Fruit fly (Drosophila melanogaster) whole organism, adult: ENCODE measurements around the gene CG15553.

Source experiments
- CG11617 ChIP-seq: fragments of 200-800 bp; sonication (Bioruptor generic); optimal IDR thresholded peaks from 2 replicates; lab custom pipeline; 2017; ENCODE audit warnings: mild to moderate bottlenecking, missing biosample characterization, missing genetic modification reagents, missing genetic modification characterization
- CG12768 ChIP-seq: fragments of 200-800 bp; sonication (Bioruptor generic); optimal IDR thresholded peaks from 2 replicates; lab custom pipeline; 2017; ENCODE audit warnings: missing biosample characterization, missing genetic modification characterization, mild to moderate bottlenecking, moderate library complexity, missing genetic modification reagents
- CG14711 ChIP-seq: fragments of 200-800 bp; sonication (Bioruptor generic); optimal IDR thresholded peaks from 2 replicates; lab custom pipeline; 2018; ENCODE audit warnings: missing biosample characterization, mild to moderate bottlenecking, missing genetic modification characterization, moderate library complexity
- CG1620 ChIP-seq: fragments of 200-800 bp; sonication (Bioruptor generic); optimal IDR thresholded peaks from 2 replicates; lab custom pipeline; 2016; ENCODE audit warnings: missing biosample characterization, missing genetic modification characterization
- CG33017 ChIP-seq: fragments of 200-800 bp; sonication (Bioruptor generic); optimal IDR thresholded peaks from 2 replicates; lab custom pipeline; 2018; ENCODE audit warnings: missing biosample characterization, mild to moderate bottlenecking, missing genetic modification characterization, moderate library complexity
- CG5204 ChIP-seq: fragments of 200-800 bp; sonication (Bioruptor generic); optimal IDR thresholded peaks from 2 replicates; lab custom pipeline; 2016; ENCODE audit warnings: missing biosample characterization, missing genetic modification characterization
- CG7045 ChIP-seq: fragments of 200-800 bp; sonication (Bioruptor generic); optimal IDR thresholded peaks from 2 replicates; lab custom pipeline; 2017; ENCODE audit warnings: missing biosample characterization, mild to moderate bottlenecking, missing genetic modification characterization
- CG7101 ChIP-seq: fragments of 200-800 bp; sonication (Bioruptor generic); optimal IDR thresholded peaks from 2 replicates; lab custom pipeline; 2018; ENCODE audit warnings: missing biosample characterization, mild to moderate bottlenecking, missing genetic modification characterization, moderate library complexity
- Clk ChIP-seq: fragments of 200-800 bp; sonication (Bioruptor generic); optimal IDR thresholded peaks from 2 replicates; lab custom pipeline; 2017; ENCODE audit warnings: missing biosample characterization, missing genetic modification characterization
- Crg-1 ChIP-seq: fragments of 200-800 bp; sonication (Bioruptor generic); optimal IDR thresholded peaks from 2 replicates; lab custom pipeline; 2016; ENCODE audit warnings: missing biosample characterization, missing genetic modification characterization
- Hr96 ChIP-seq: fragments of 200-800 bp; sonication (Bioruptor generic); optimal IDR thresholded peaks from 2 replicates; lab custom pipeline; 2016; ENCODE audit warnings: missing biosample characterization, missing genetic modification characterization
- Mnt ChIP-seq: fragments of 200-800 bp; sonication (Bioruptor generic); optimal IDR thresholded peaks from 2 replicates; lab custom pipeline; 2016; ENCODE audit warnings: missing biosample characterization, mild to moderate bottlenecking, missing genetic modification characterization
- bab1 ChIP-seq: fragments of 200-800 bp; sonication (Bioruptor generic); optimal IDR thresholded peaks from 3 replicates; lab custom pipeline; 2019; ENCODE audit warnings: missing biosample characterization, mild to moderate bottlenecking, missing genetic modification characterization, moderate library complexity
- cic ChIP-seq: fragments of 200-800 bp; sonication (Bioruptor generic); optimal IDR thresholded peaks from 2 replicates; lab custom pipeline; 2017; ENCODE audit warnings: missing biosample characterization, mild to moderate bottlenecking, missing genetic modification characterization, moderate library complexity
- cnc ChIP-seq, 2 experiments: fragments of >200 bp; optimal IDR thresholded peaks; 2 replicates each; lab custom pipeline; 2017
- kay ChIP-seq: fragments of 200-800 bp; sonication (Bioruptor generic); peaks from one replicate; lab custom pipeline; 2016; ENCODE audit warnings: missing biosample characterization, missing genetic modification characterization, borderline replicate concordance
- ovo ChIP-seq: fragments of 200-800 bp; sonication (Bioruptor generic); optimal IDR thresholded peaks from 2 replicates; lab custom pipeline; 2016; ENCODE audit warnings: missing biosample characterization, missing genetic modification characterization
- pad ChIP-seq: fragments of 200-800 bp; sonication (Bioruptor generic); optimal IDR thresholded peaks from 3 replicates; lab custom pipeline; 2017; ENCODE audit warnings: missing biosample characterization, missing genetic modification characterization, mild to moderate bottlenecking, moderate library complexity, missing genetic modification reagents
- tj ChIP-seq: fragments of 200-800 bp; sonication (Bioruptor generic); optimal IDR thresholded peaks from 3 replicates; lab custom pipeline; 2017; ENCODE audit warnings: missing biosample characterization, mild to moderate bottlenecking, missing genetic modification characterization, moderate library complexity
- toe ChIP-seq: fragments of 200-800 bp; sonication (Bioruptor generic); optimal IDR thresholded peaks from 2 replicates; lab custom pipeline; 2016; ENCODE audit warnings: missing biosample characterization, missing genetic modification characterization

CG15553 gene

DNA sequence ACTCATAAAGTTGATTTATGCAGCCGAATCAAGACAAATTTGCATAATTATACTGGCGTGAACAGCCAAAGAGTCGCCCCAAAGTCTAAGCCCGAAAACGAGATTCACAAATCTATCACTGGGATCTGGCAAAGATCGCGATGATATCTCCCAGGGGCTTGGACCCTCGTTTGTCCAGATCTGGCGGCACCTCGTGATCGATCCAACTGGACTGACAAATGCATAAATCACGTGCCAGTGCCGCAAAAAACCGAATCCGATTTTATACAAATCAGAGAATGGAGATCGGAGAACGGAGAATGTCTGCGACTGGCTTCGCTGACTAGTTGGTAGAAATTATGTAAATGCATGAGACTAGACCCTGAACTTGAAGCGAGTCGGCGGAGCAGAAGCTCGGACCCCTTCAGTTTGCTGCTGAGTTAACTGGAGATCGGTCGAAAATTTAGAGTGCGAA, 24.8 kb upstream of the CG15553 start, which contains the start of gene CG15554:
Gene CG15554 (plus strand): TSS at position 404 of the 454 bp plus-strand sequence.
- TF ChIP-seq Clk, result no peak
- TF ChIP-seq CG7045 (GFP tag; lab: Kevin White, UChicago), result no peak
- TF ChIP-seq CG5204 (GFP tag; lab: Kevin White, UChicago), result no peak
- TF ChIP-seq toe (GFP tag; lab: Kevin White, UChicago), result no peak
- no peak for TF ChIP-seq ovo (GFP tag; lab: Kevin White, UChicago)
- no peak for TF ChIP-seq cic (GFP tag; lab: Kevin White, UChicago)
- no peak for TF ChIP-seq CG12768 (GFP tag; lab: Kevin White, UChicago)
- TF ChIP-seq CG14711, result no peak
- no peak for TF ChIP-seq Hr96
- no peak for TF ChIP-seq pad (GFP tag; lab: Kevin White, UChicago)
- no peak for TF ChIP-seq kay (GFP tag; lab: Kevin White, UChicago)
- TF ChIP-seq cnc (optimal IDR thresholded peaks at IDR 0.05; lab: Kevin White, UChicago), result no peak
- TF ChIP-seq CG11617 (GFP tag; lab: Kevin White, UChicago), result no peak
- TF ChIP-seq tj, result no peak
- no peak for TF ChIP-seq bab1
- TF ChIP-seq CG7101, result no peak
- no peak for TF ChIP-seq CG1620 (GFP tag; lab: Kevin White, UChicago)
- TF ChIP-seq Mnt, result no peak
- no peak for TF ChIP-seq CG33017 (tag; lab: Kevin White, UChicago)
- TF ChIP-seq Crg-1 (GFP tag; lab: Kevin White, UChicago), result no peak

DNA sequence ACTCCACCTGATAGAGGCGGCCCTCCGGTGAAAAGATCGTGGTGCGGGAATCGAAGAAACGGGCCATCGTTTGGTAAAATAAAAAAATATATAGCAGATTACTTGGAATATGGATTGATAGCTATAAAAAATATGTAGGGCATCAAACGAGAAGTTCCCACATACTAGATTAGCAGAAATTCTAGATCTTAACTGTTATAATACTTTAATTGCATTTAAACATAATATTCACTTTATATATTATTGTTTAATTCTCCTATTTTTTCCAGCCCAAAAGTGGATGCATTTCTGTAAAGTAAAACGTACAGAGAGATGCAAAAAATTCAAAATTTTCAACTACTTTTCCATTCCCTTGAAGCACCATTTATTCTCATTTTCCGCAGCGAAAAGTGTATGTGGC, 22.3 kb upstream of the CG15553 start, which contains the start of gene Prosalpha3T:
Gene Prosalpha3T (minus strand): TSS at position 101 of the 400 bp plus-strand sequence.
- TF ChIP-seq CG11617 (GFP tag; lab: Kevin White, UChicago), result no peak
- TF ChIP-seq bab1, result no peak
- TF ChIP-seq ovo (GFP tag; lab: Kevin White, UChicago), result no peak
- TF ChIP-seq kay (GFP tag; lab: Kevin White, UChicago), result no peak
- TF ChIP-seq CG5204 (GFP tag; lab: Kevin White, UChicago), result no peak
- TF ChIP-seq CG14711, result no peak
- TF ChIP-seq pad (GFP tag; lab: Kevin White, UChicago), result no peak
- TF ChIP-seq CG7101, result no peak
- TF ChIP-seq CG7045 (GFP tag; lab: Kevin White, UChicago), result no peak
- no peak for TF ChIP-seq toe (GFP tag; lab: Kevin White, UChicago)
- TF ChIP-seq Mnt, result no peak
- no peak for TF ChIP-seq CG12768 (GFP tag; lab: Kevin White, UChicago)

DNA sequence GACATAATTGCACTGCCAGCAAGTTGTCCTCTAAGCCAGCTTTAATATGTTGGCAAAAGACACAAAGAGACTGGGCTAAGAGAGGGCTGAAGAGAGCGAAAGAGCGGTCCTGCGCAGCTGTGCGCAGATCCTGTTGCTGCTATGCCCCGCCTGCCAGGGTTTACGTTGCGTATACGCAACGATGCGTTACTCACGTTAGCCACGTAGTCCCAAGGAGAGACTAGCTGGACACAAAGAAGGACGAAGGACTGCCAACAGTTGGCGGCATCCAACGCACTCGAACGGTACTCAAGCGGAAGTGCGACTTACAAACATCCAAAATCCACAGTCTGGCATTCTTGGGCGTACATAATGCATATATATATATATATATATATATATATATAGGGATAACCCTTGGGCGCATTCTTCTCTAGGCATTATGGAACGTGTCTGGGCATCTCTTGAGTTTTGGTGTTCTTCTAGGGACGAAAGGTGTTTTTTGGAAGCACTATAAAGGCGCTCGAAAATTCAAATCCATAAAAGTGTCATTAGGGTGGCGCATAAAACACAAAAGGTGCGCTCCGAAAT, 19.0 kb upstream of the CG15553 start:
- peak; percentile 31 for TF ChIP-seq kay (GFP tag; lab: Kevin White, UChicago)
- TF ChIP-seq CG14711, result no peak

DNA sequence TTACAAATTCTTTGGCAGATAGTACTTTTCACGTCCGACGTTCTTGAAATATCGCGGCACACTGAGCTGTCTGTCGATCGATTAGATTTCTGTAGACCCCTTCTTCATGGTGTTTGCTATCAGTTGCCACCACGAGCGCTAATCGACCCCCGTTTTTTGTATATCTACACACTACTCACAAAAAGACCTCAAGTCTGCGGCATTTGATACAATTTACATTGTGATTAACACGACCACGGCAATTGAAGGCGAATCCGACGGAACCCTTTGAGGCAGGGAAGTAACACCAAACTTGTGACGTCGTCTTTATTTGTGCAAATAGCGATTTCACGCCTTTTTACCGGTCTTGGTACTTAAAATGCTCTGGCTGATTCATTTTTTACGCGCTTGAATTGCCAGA, 8.2 kb upstream of the CG15553 start, which contains the start of gene Mayo:
Gene Mayo (minus strand): TSS at position 66 of the 400 bp plus-strand sequence.
- TF ChIP-seq cic (GFP tag; lab: Kevin White, UChicago) (peak; percentile 10), Mnt (no peak), pad (GFP tag; lab: Kevin White, UChicago) (no peak), kay (GFP tag; lab: Kevin White, UChicago) (peak; percentile 59)

DNA sequence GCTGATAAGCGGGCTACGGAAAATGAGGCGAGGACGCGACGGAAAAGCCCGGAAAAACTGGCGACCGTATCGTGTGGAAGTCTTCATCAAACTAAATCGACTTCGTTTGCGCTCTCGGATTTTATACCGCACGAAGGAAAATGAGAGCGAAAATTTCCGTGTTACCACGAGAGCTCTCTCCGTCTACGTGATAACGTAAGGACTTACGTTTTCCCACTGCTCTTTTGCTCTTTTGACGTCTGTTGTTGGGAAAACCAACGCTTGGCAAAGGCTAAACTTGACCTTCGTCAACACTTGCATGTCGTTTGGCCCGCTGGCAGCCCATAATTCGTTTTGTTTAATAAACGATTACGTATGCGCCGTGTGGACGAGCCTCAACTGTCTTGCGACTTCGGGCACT, 3.7 kb downstream of the CG15553 start, which contains the start of gene CG11317:
Gene CG11317 (minus strand): TSS at position 101 of the 400 bp plus-strand sequence.
- TF ChIP-seq CG7101, result no peak
- TF ChIP-seq CG1620 (GFP tag; lab: Kevin White, UChicago), result no peak
- no peak for TF ChIP-seq tj
- no peak for TF ChIP-seq cic (GFP tag; lab: Kevin White, UChicago)
- no peak for TF ChIP-seq kay (GFP tag; lab: Kevin White, UChicago)
- TF ChIP-seq CG5204 (GFP tag; lab: Kevin White, UChicago), result no peak
- no peak for TF ChIP-seq pad (GFP tag; lab: Kevin White, UChicago)
- no peak for TF ChIP-seq CG33017 (tag; lab: Kevin White, UChicago)
- no peak for TF ChIP-seq CG7045 (GFP tag; lab: Kevin White, UChicago)
- no peak for TF ChIP-seq toe (GFP tag; lab: Kevin White, UChicago)
- TF ChIP-seq CG11617 (GFP tag; lab: Kevin White, UChicago), result no peak
- no peak for TF ChIP-seq Mnt

DNA sequence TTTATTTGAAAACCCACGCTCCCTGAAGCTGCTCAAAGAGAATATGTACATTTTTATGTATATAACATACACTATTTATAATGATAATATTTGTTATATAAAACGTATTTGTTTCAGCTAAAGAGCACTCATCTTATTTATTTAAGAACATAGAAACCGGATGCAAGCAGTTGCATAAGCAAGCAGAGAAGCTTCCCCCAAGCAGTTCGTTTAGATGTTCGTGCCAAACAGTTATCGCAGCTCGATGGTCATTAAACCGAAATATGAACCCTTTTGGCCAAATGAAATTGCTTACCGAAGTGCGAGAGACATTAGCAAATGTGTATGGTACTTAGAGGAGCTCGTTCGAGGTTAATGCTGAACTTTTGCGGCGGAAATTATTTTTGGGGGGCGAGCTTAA, 11.0 kb downstream of the CG15553 start:
- TF ChIP-seq cic (GFP tag; lab: Kevin White, UChicago) (no peak), CG5204 (GFP tag; lab: Kevin White, UChicago) (no peak), CG7045 (GFP tag; lab: Kevin White, UChicago) (no peak), CG12768 (GFP tag; lab: Kevin White, UChicago) (no peak), CG11617 (GFP tag; lab: Kevin White, UChicago) (no peak), bab1 (no peak), Crg-1 (GFP tag; lab: Kevin White, UChicago) (no peak), CG14711 (no peak), pad (GFP tag; lab: Kevin White, UChicago) (no peak), CG1620 (GFP tag; lab: Kevin White, UChicago) (no peak), Clk (no peak), CG33017 (tag; lab: Kevin White, UChicago) (no peak), toe (GFP tag; lab: Kevin White, UChicago) (no peak), Mnt (no peak), CG7101 (no peak), tj (no peak), Hr96 (no peak), cnc (optimal IDR thresholded peaks at IDR 0.05; lab: Kevin White, UChicago) (no peak)
